Worm (Caenorhabditis elegans): Measurements from ENCODE around the gene sup-1.
"Not testable (repeated sequence)": the region's sequence is repeated elsewhere in the genome, so short reads cannot be mapped to it uniquely, and the experiment has no call there.

Gene sup-1

ce11 chrIII:11774508-11775000, 37.1 kb upstream of the sup-1 start, which contains the start of gene immp-1 (continued):
- TF ChIP-seq pqm-1 (tag; optimal IDR thresholded peaks at IDR 0.05) = no peak
- TF ChIP-seq swsn-7 (tag; optimal IDR thresholded peaks at IDR 0.05) = no peak
- no peak for TF ChIP-seq lin-15B (tag; optimal IDR thresholded peaks at IDR 0.05)
- TF ChIP-seq nhr-85 (tag) = no peak
- peak; percentile 57 to 70 for TF ChIP-seq efl-1 (optimal IDR thresholded peaks at IDR 0.05)
- TF ChIP-seq efl-1 (GFP tag; optimal IDR thresholded peaks at IDR 0.05 in 1 of 2) = peak; percentile 68 to 94
- TF ChIP-seq fos-1 (tag; optimal IDR thresholded peaks at IDR 0.05) = no peak
- no peak for TF ChIP-seq irx-1 (tag; optimal IDR thresholded peaks at IDR 0.05)
- no peak for TF ChIP-seq lin-39 (tag; optimal IDR thresholded peaks at IDR 0.05)
- TF ChIP-seq mef-2 (tag; optimal IDR thresholded peaks at IDR 0.05) = no peak
- TF ChIP-seq nhr-19 (GFP tag; conservative IDR thresholded peaks at IDR 0.05) = no peak
- TF ChIP-seq snu-23 (GFP tag; optimal IDR thresholded peaks at IDR 0.05) = peak; percentile 66
- no peak for TF ChIP-seq C04F5.9 (tag; optimal IDR thresholded peaks at IDR 0.05)
- no peak for TF ChIP-seq sptf-1 (tag; optimal IDR thresholded peaks at IDR 0.05)
- TF ChIP-seq tbx-2 (tag; optimal IDR thresholded peaks at IDR 0.05) = peak; percentile 19
- no peak for TF ChIP-seq egl-13 (tag; optimal IDR thresholded peaks at IDR 0.05)
- TF ChIP-seq F16B12.6 (tag; optimal IDR thresholded peaks at IDR 0.05) = peak; percentile 96
- TF ChIP-seq nhr-84 (tag; optimal IDR thresholded peaks at IDR 0.05) = no peak
- no peak for TF ChIP-seq unc-98 (GFP tag; IDR thresholded peaks at IDR 0.05)
- no peak for TF ChIP-seq tlp-1 (tag; optimal IDR thresholded peaks at IDR 0.05)
- TF ChIP-seq skn-1 (tag; optimal IDR thresholded peaks at IDR 0.05) = no peak
- no peak for TF ChIP-seq fkh-8 (tag; optimal IDR thresholded peaks at IDR 0.05)
- TF ChIP-seq elt-3 (tag; optimal IDR thresholded peaks at IDR 0.05) = peak in 2 of 6 experiments; percentile 25 to 29
- no peak for TF ChIP-seq nhr-237 (tag; optimal IDR thresholded peaks at IDR 0.05)
- TF ChIP-seq ceh-63 (GFP tag; optimal IDR thresholded peaks at IDR 0.05) = no peak
- TF ChIP-seq sox-4 (tag; optimal IDR thresholded peaks at IDR 0.05) = no peak
- no peak for TF ChIP-seq hlh-4 (tag; optimal IDR thresholded peaks at IDR 0.05)
- TF ChIP-seq jun-1 (tag; optimal IDR thresholded peaks at IDR 0.05) = no peak
- TF ChIP-seq lin-35 (GFP tag; optimal IDR thresholded peaks at IDR 0.05) = peak; percentile 61 to 69
- TF ChIP-seq C34B4.2 (tag; optimal IDR thresholded peaks at IDR 0.05) = no peak
- no peak for TF ChIP-seq fkh-10 (GFP tag; optimal IDR thresholded peaks at IDR 0.05)
- no peak for TF ChIP-seq lin-14 (GFP tag; optimal IDR thresholded peaks at IDR 0.05)
- no peak for TF ChIP-seq sup-37 (GFP tag; optimal IDR thresholded peaks at IDR 0.05)

ce11 chrIII:11773581-11773980, 36.2 kb upstream of the sup-1 start, which contains the start of gene gbf-1:
Gene gbf-1 (minus strand): TSS chrIII:11773681.
- TF ChIP-seq efl-1 (optimal IDR thresholded peaks at IDR 0.05) = not testable (repeated sequence)
- TF ChIP-seq efl-1 (GFP tag; optimal IDR thresholded peaks at IDR 0.05 in 1 of 2) = peak in 1 of 2 experiments; percentile 71

- TF ChIP-seq blmp-1 (tag; optimal IDR thresholded peaks at IDR 0.05) (no peak), sptf-1 (tag; optimal IDR thresholded peaks at IDR 0.05) (no peak), aly-2 (tag; optimal IDR thresholded peaks at IDR 0.05) (no peak), dsc-1 (tag; optimal IDR thresholded peaks at IDR 0.05) (no peak), pax-3 (tag; optimal IDR thresholded peaks at IDR 0.05) (no peak), ets-5 (GFP tag; IDR thresholded peaks at IDR 0.05) (no peak), hlh-4 (tag; optimal IDR thresholded peaks at IDR 0.05) (no peak), ceh-82 (tag; optimal IDR thresholded peaks at IDR 0.05) (no peak), vab-15 (tag; optimal IDR thresholded peaks at IDR 0.05) (no peak), C04F5.9 (tag; optimal IDR thresholded peaks at IDR 0.05) (no peak), C16A3.4 (tag; optimal IDR thresholded peaks at IDR 0.05) (no peak), lin-39 (tag; optimal IDR thresholded peaks at IDR 0.05) (no peak), hlh-17 (GFP tag; optimal IDR thresholded peaks at IDR 0.05; ENCODE audit: borderline replicate concordance) (no peak), lir-3 (tag; optimal IDR thresholded peaks at IDR 0.05; ENCODE audit: poor library complexity) (no peak), swsn-7 (tag; optimal IDR thresholded peaks at IDR 0.05) (no peak), F16B12.6 (tag; optimal IDR thresholded peaks at IDR 0.05) (no peak), unc-130 (tag; optimal IDR thresholded peaks at IDR 0.05) (no peak), hpl-2 (GFP tag; optimal IDR thresholded peaks at IDR 0.05) (no peak), tlp-1 (tag; optimal IDR thresholded peaks at IDR 0.05) (no peak), ceh-88 (GFP tag; IDR thresholded peaks at IDR 0.05) (no peak)
Observed at ce11 chrIII:11760634-11761033, 23.2 kb upstream of the sup-1 start.

Measured in whole organism, L1 larva.